Worm (Caenorhabditis elegans): ENCODE data around the gene F20G2.1.

- no peak for TF ChIP-seq F57C9.4 (tag; optimal IDR thresholded peaks at IDR 0.05)
- TF ChIP-seq nhr-90 (tag; optimal IDR thresholded peaks at IDR 0.05), result no peak
These were observed 42.3 kb downstream of the F20G2.1 start, which contains the start of gene srx-96 for ce11 chrV:13711060-13711459.

All from whole organism, young adult.